Fruit fly (Drosophila melanogaster) whole organism, embryonic: ENCODE results near the gene edin.

Experiments
- Ada2b ChIP-seq: fragments of 200-800 bp; sonication (Bioruptor generic); IDR thresholded peaks from 2 replicates; pipeline ENCODE4 v1.3.6; 2022; ENCODE audit warnings: missing biosample characterization, missing genetic modification characterization
- B-H1 ChIP-seq: fragments of 200-800 bp; sonication (Bioruptor generic); IDR thresholded peaks from 3 replicates; pipeline ENCODE4 v1.3.6; 2022; ENCODE audit warnings: missing biosample characterization, missing genetic modification characterization
- Bgb ChIP-seq: fragments of 200-800 bp; sonication (Bioruptor generic); IDR thresholded peaks from 2 replicates; pipeline ENCODE4 v1.3.6; 2022; ENCODE audit warnings: missing biosample characterization, missing genetic modification characterization; ENCODE audit not compliant: partially characterized antibody
- Bteb2 ChIP-seq: fragments of 200-800 bp; sonication (Bioruptor generic); optimal IDR thresholded peaks from 2 replicates; lab custom pipeline; 2016; ENCODE audit warnings: missing biosample characterization, missing genetic modification characterization
- CG10321 ChIP-seq: fragments of 200-800 bp; sonication (Bioruptor generic); IDR thresholded peaks from 2 replicates; pipeline ENCODE4 v1.3.6; 2022; ENCODE audit warnings: missing biosample characterization, missing genetic modification characterization
- CG11085 ChIP-seq: fragments of 200-800 bp; sonication (Bioruptor generic); IDR thresholded peaks from 2 replicates; pipeline ENCODE4 v1.3.6; 2022; ENCODE audit warnings: missing biosample characterization, missing genetic modification characterization
- CG11560 ChIP-seq: fragments of 200-800 bp; sonication (Bioruptor generic); IDR thresholded peaks from 3 replicates; pipeline ENCODE4 v1.3.6; 2022; ENCODE audit warnings: missing biosample characterization, missing genetic modification characterization
- CG11695 ChIP-seq: fragments of 200-800 bp; sonication (Bioruptor generic); IDR thresholded peaks from 3 replicates; pipeline ENCODE4 v1.3.6; 2022; ENCODE audit warnings: missing biosample characterization, missing genetic modification characterization
- CG12744 ChIP-seq: fragments of 200-800 bp; sonication (Bioruptor generic); optimal IDR thresholded peaks from 2 replicates; lab custom pipeline; 2016; ENCODE audit warnings: missing biosample characterization, missing genetic modification characterization
- CG12769 ChIP-seq: fragments of 200-800 bp; sonication (Bioruptor generic); optimal IDR thresholded peaks from 2 replicates; lab custom pipeline; 2019; ENCODE audit warnings: missing biosample characterization, mild to moderate bottlenecking, missing genetic modification characterization, moderate library complexity
- CG14667 ChIP-seq: fragments of 200-800 bp; sonication (Bioruptor generic); IDR thresholded peaks from 2 replicates; pipeline ENCODE4 v1.3.6; 2022; ENCODE audit warnings: missing biosample characterization, missing genetic modification characterization
- CG14710 ChIP-seq: fragments of 200-800 bp; sonication (Bioruptor generic); optimal IDR thresholded peaks from 3 replicates; lab custom pipeline; 2019; ENCODE audit warnings: missing biosample characterization, mild to moderate bottlenecking, missing genetic modification characterization, moderate library complexity
- CG15479 ChIP-seq: fragments of 200-800 bp; sonication (Bioruptor generic); optimal IDR thresholded peaks from 3 replicates; lab custom pipeline; 2019; ENCODE audit warnings: missing biosample characterization, mild to moderate bottlenecking, missing genetic modification characterization, moderate library complexity
- CG15601 ChIP-seq: fragments of 200-800 bp; sonication (Bioruptor generic); optimal IDR thresholded peaks from 3 replicates; lab custom pipeline; 2019; ENCODE audit warnings: missing biosample characterization, mild to moderate bottlenecking, missing genetic modification characterization, moderate library complexity
- CG17328 ChIP-seq: fragments of 200-800 bp; sonication (Bioruptor generic); IDR thresholded peaks from 2 replicates; pipeline ENCODE4 v1.3.6; 2022; ENCODE audit warnings: missing biosample characterization, missing genetic modification characterization
- CG30431 ChIP-seq: fragments of 200-800 bp; sonication (Bioruptor generic); optimal IDR thresholded peaks from 2 replicates; lab custom pipeline; 2017; ENCODE audit warnings: missing biosample characterization, missing genetic modification characterization
- CG8281 ChIP-seq: fragments of 200-800 bp; sonication (Bioruptor generic); optimal IDR thresholded peaks from 2 replicates; lab custom pipeline; 2018; ENCODE audit warnings: missing biosample characterization, mild to moderate bottlenecking, missing genetic modification characterization, moderate library complexity
- CG8478 ChIP-seq: fragments of >200 bp; optimal IDR thresholded peaks from 2 replicates; lab custom pipeline; 2018
- Camta ChIP-seq: fragments of 200-800 bp; sonication (Bioruptor generic); optimal IDR thresholded peaks from 2 replicates; lab custom pipeline; 2016; ENCODE audit warnings: missing biosample characterization, missing genetic modification characterization
- D ChIP-seq, 2 experiments: fragments of 200-800 bp in 1 of 2; fragments of >200 bp in 1 of 2; sonication (Bioruptor generic) in 1 of 2; optimal IDR thresholded peaks; 2 replicates in 1 of 2; 3 replicates in 1 of 2; lab custom pipeline; 2017; ENCODE audit warnings: mild to moderate bottlenecking in 1 of 2, missing biosample characterization in 1 of 2, missing genetic modification characterization in 1 of 2, missing genetic modification reagents in 1 of 2
- Dip3 ChIP-seq: fragments of 200-800 bp; sonication (Bioruptor generic); optimal IDR thresholded peaks from 3 replicates; lab custom pipeline; 2016; ENCODE audit warnings: missing biosample characterization, missing genetic modification characterization
- Fer2 ChIP-seq: fragments of 200-800 bp; sonication (Bioruptor generic); optimal IDR thresholded peaks from 2 replicates; lab custom pipeline; 2018; ENCODE audit warnings: missing biosample characterization, mild to moderate bottlenecking, missing genetic modification characterization, moderate library complexity
- Fer3 ChIP-seq: fragments of 200-800 bp; sonication (Bioruptor generic); optimal IDR thresholded peaks from 2 replicates; lab custom pipeline; 2018; ENCODE audit warnings: missing biosample characterization, mild to moderate bottlenecking, missing genetic modification characterization, moderate library complexity
- Lim3 ChIP-seq: fragments of 200-800 bp; sonication (Bioruptor generic); IDR thresholded peaks from 2 replicates; pipeline ENCODE4 v1.3.6; 2022; ENCODE audit warnings: missing biosample characterization, missing genetic modification characterization
- Med ChIP-seq: fragments of 200-800 bp; sonication (Bioruptor generic); peaks from one replicate; lab custom pipeline; 2016; ENCODE audit warnings: missing biosample characterization, missing genetic modification characterization, mild to moderate bottlenecking, inconsistent platforms, moderate library complexity
- Nf-YC ChIP-seq: fragments of 200-800 bp; optimal IDR thresholded peaks from 3 replicates; lab custom pipeline; 2019; ENCODE audit warnings: missing biosample characterization, mild to moderate bottlenecking, missing genetic modification characterization, moderate library complexity
- Sox102F ChIP-seq: fragments of 200-800 bp; sonication (Bioruptor generic); optimal IDR thresholded peaks from 2 replicates; lab custom pipeline; 2018; ENCODE audit warnings: missing biosample characterization, mild to moderate bottlenecking, missing genetic modification characterization, moderate library complexity
- Tbp ChIP-seq: fragments of >200 bp; optimal IDR thresholded peaks from 2 replicates; lab custom pipeline; 2018; ENCODE audit warnings: missing biosample characterization, missing genetic modification characterization
- Xrp1 ChIP-seq: fragments of 200-800 bp; sonication (Bioruptor generic); IDR thresholded peaks from 2 replicates; pipeline ENCODE4 v1.3.6; 2022; ENCODE audit warnings: missing biosample characterization, missing genetic modification characterization
- al ChIP-seq: fragments of 200-800 bp; sonication (Bioruptor generic); IDR thresholded peaks from 2 replicates; pipeline ENCODE4 v1.3.6; 2022; ENCODE audit warnings: missing biosample characterization, missing genetic modification characterization
- aop ChIP-seq: fragments of 200-800 bp; sonication (Bioruptor generic); IDR thresholded peaks from 2 replicates; pipeline ENCODE4 v1.3.6; 2022; ENCODE audit warnings: missing biosample characterization, missing genetic modification characterization
- disco-r ChIP-seq: fragments of 200-800 bp; sonication (Bioruptor generic); optimal IDR thresholded peaks from 2 replicates; lab custom pipeline; 2016; ENCODE audit warnings: missing biosample characterization, missing genetic modification characterization
- eve ChIP-seq, 2 experiments: fragments of >200 bp; optimal IDR thresholded peaks; 2 replicates each; lab custom pipeline; 2017; ENCODE audit warnings: missing biosample characterization in 2 of 2, missing genetic modification characterization in 2 of 2
- gfzf ChIP-seq: fragments of 200-800 bp; sonication (Bioruptor generic); optimal IDR thresholded peaks from 2 replicates; lab custom pipeline; 2016; ENCODE audit warnings: missing biosample characterization, mild to moderate bottlenecking, missing genetic modification characterization, moderate library complexity
- kni ChIP-seq: fragments of 200-800 bp; sonication (Bioruptor generic); optimal IDR thresholded peaks from 3 replicates; lab custom pipeline; 2017; ENCODE audit warnings: mild to moderate bottlenecking, missing biosample characterization, missing genetic modification reagents, missing genetic modification characterization
- lmd ChIP-seq: fragments of 200-800 bp; sonication (Bioruptor generic); IDR thresholded peaks from 2 replicates; pipeline ENCODE4 v1.3.6; 2022; ENCODE audit warnings: missing biosample characterization, missing genetic modification characterization
- mld ChIP-seq: fragments of 200-800 bp; sonication (Bioruptor generic); IDR thresholded peaks from 3 replicates; pipeline ENCODE4 v1.3.6; 2022; ENCODE audit warnings: missing biosample characterization, missing genetic modification characterization; ENCODE audit not compliant: partially characterized antibody
- nom ChIP-seq: fragments of 200-800 bp; sonication (Bioruptor generic); optimal IDR thresholded peaks from 2 replicates; lab custom pipeline; 2017; ENCODE audit warnings: missing biosample characterization, missing genetic modification characterization, mild to moderate bottlenecking, moderate library complexity, missing genetic modification reagents
- onecut ChIP-seq: fragments of 200-800 bp; sonication (Bioruptor generic); IDR thresholded peaks from 2 replicates; pipeline ENCODE4 v1.3.6; 2022; ENCODE audit warnings: missing biosample characterization, missing genetic modification characterization
- prd ChIP-seq, 3 experiments: fragments of >200 bp in 2 of 3; fragments of 200-800 bp in 1 of 3; sonication (Bioruptor generic) in 1 of 3; optimal IDR thresholded peaks in 2 of 3; IDR thresholded peaks in 1 of 3; 2 replicates in 2 of 3; 3 replicates in 1 of 3; pipeline versions ENCODE4 v1.3.6 to Lab custom; 2017 to 2022; ENCODE audit warnings: missing biosample characterization in 1 of 3, missing genetic modification characterization in 1 of 3
- pros ChIP-seq: fragments of 200-800 bp; sonication (Bioruptor generic); optimal IDR thresholded peaks from 3 replicates; lab custom pipeline; 2019; ENCODE audit warnings: missing biosample characterization, mild to moderate bottlenecking, missing genetic modification characterization, moderate library complexity
- pum ChIP-seq: fragments of 200-800 bp; sonication (Bioruptor generic); optimal IDR thresholded peaks from 2 replicates; lab custom pipeline; 2016; ENCODE audit warnings: missing biosample characterization, missing genetic modification characterization
- ro ChIP-seq: fragments of 200-800 bp; sonication (Bioruptor generic); IDR thresholded peaks from 2 replicates; pipeline ENCODE4 v1.3.6; 2022; ENCODE audit warnings: missing biosample characterization, missing genetic modification characterization
- schlank ChIP-seq: fragments of 200-800 bp; sonication (Bioruptor generic); optimal IDR thresholded peaks from 2 replicates; lab custom pipeline; 2018; ENCODE audit warnings: missing biosample characterization, mild to moderate bottlenecking, missing genetic modification characterization
- sens-2 ChIP-seq: fragments of 200-800 bp; sonication (Bioruptor generic); IDR thresholded peaks from 2 replicates; pipeline ENCODE4 v1.3.6; 2022; ENCODE audit warnings: missing biosample characterization, missing genetic modification characterization
- ssp ChIP-seq: fragments of 200-800 bp; sonication (Bioruptor generic); IDR thresholded peaks from 2 replicates; pipeline ENCODE4 v1.3.6; 2022; ENCODE audit warnings: missing biosample characterization, missing genetic modification characterization
- stc ChIP-seq: fragments of 200-800 bp; sonication (Bioruptor generic); IDR thresholded peaks from 2 replicates; pipeline ENCODE4 v1.3.6; 2022; ENCODE audit warnings: missing biosample characterization, missing genetic modification characterization
- tll ChIP-seq, 2 experiments: fragments of 200-800 bp in 1 of 2; fragments of >200 bp in 1 of 2; sonication (Bioruptor generic) in 1 of 2; optimal IDR thresholded peaks; 2 replicates each; lab custom pipeline; 2017 to 2019; ENCODE audit warnings: missing biosample characterization in 2 of 2, missing genetic modification characterization in 2 of 2, mild to moderate bottlenecking in 1 of 2, moderate library complexity in 1 of 2
- toy ChIP-seq: fragments of 200-800 bp; sonication (Bioruptor generic); IDR thresholded peaks from 2 replicates; pipeline ENCODE4 v1.3.6; 2022; ENCODE audit warnings: missing biosample characterization, missing genetic modification characterization
- twi ChIP-seq: fragments of 200-800 bp; optimal IDR thresholded peaks from 2 replicates; lab custom pipeline; 2019; ENCODE audit warnings: missing biosample characterization, mild to moderate bottlenecking, missing genetic modification characterization, moderate library complexity
- zfh2 ChIP-seq: fragments of 200-800 bp; sonication (Bioruptor generic); optimal IDR thresholded peaks from 2 replicates; lab custom pipeline; 2016; ENCODE audit warnings: missing biosample characterization, missing genetic modification characterization

edin gene

DNA sequence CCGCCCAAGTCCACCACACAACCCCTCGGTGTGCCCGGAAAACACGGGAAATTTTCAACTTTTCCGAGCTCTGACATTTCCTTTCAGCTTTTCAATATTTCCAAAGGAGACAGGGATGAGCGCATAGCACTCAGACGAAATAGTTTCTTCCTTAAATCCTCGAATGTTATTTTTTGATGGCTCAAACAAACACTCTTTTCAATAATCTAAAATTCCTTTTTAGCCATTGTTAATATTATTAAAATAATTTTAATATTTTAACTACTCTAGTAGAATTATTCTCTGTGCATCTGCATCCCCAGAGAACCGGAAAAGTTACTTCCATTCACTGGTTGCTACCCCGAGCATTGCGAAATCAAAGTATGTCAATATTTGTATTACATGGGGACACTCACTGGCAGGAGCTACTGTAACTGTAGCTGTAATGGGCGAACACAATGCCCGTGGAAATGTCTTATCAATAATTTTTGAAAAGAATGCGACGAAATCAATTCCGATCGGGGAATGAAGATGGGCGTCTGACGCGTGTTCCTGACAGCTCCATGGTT lies 36.9 kb upstream of the edin start (continued):
- TF ChIP-seq al (GFP tag; lab: Robert Waterston, UW) (no peak), Xrp1 (GFP tag; lab: Robert Waterston, UW) (peak; percentile 62; the same call in 1 of the 2 replicates), CG11695 (no peak), prd (optimal IDR thresholded peaks at IDR 0.05; lab: Kevin White, UChicago) (no peak), prd (GFP tag; IDR thresholded peaks at IDR 0.05; lab: Robert Waterston, UW) (peak; percentile 29; the same call in 1 of the 3 replicates), Lim3 (no peak), CG14710 (peak; percentile 23), toy (no peak), nom (GFP tag; lab: Kevin White, UChicago) (no peak), CG12744 (GFP tag; lab: Kevin White, UChicago) (no peak), Tbp (no peak), CG14667 (GFP tag; lab: Robert Waterston, UW) (no peak), Camta (GFP tag; lab: Kevin White, UChicago) (no peak), CG8478 (lab: Kevin White, UChicago) (no peak), B-H1 (no peak), ro (GFP tag; lab: Robert Waterston, UW) (no peak), CG15479 (GFP tag; lab: Kevin White, UChicago) (no peak), pum (GFP tag; lab: Kevin White, UChicago) (no peak), tll (GFP tag; optimal IDR thresholded peaks at IDR 0.05; lab: Kevin White, UChicago) (no peak), CG12769 (tag; lab: Kevin White, UChicago) (no peak), CG17328 (peak; percentile 52), Sox102F (GFP tag; lab: Kevin White, UChicago) (peak; percentile 48), Fer3 (tag; lab: Kevin White, UChicago) (no peak), CG15601 (tag; lab: Kevin White, UChicago) (peak; percentile 11), stc (no peak), disco-r (GFP tag; lab: Kevin White, UChicago) (no peak), gfzf (no peak), D (optimal IDR thresholded peaks at IDR 0.05; lab: Kevin White, UChicago) (no peak), D (GFP tag; optimal IDR thresholded peaks at IDR 0.05; lab: Kevin White, UChicago) (peak; percentile 8), zfh2 (GFP tag; lab: Kevin White, UChicago) (no peak), Fer2 (no peak), aop (GFP tag; lab: Robert Waterston, UW) (no peak), onecut (no peak), pros (GFP tag; lab: Kevin White, UChicago) (peak; percentile 50), eve (GFP tag; optimal IDR thresholded peaks at IDR 0.05; lab: Kevin White, UChicago) (no peak), sens-2 (GFP tag; lab: Robert Waterston, UW) (no peak), CG30431 (GFP tag; lab: Kevin White, UChicago) (no peak), kni (no peak), Nf-YC (no peak), Bteb2 (GFP tag; lab: Kevin White, UChicago) (no peak), ssp (no peak), twi (tag; lab: Kevin White, UChicago) (no peak), Ada2b (GFP tag; lab: Robert Waterston, UW) (no peak), CG11560 (tag; lab: Robert Waterston, UW) (no peak), Med (GFP tag; lab: Kevin White, UChicago) (peak; percentile 30), lmd (no peak), Bgb (GFP tag; lab: Robert Waterston, UW) (no peak), CG8281 (tag; lab: Kevin White, UChicago) (no peak), CG10321 (GFP tag; lab: Robert Waterston, UW) (no peak), CG11085 (no peak), Dip3 (no peak), schlank (tag; lab: Kevin White, UChicago) (no peak), mld (no peak)
